Worm (Caenorhabditis elegans) whole organism, L4/young adult: ENCODE results near the gene gbb-1.

ENCODE experiments used
- W03F9.2 ChIP-seq: fragments of 150-350 bp; optimal IDR thresholded peaks from 2 replicates; lab custom pipeline; 2014; ENCODE audit warnings: missing biosample characterization, missing genetic modification characterization
- dao-5 ChIP-seq: sonication (generic microtip); optimal IDR thresholded peaks from 2 replicates; lab custom pipeline; 2016; ENCODE audit warnings: missing genotype, missing genetic modification characterization, moderate library complexity, missing compliant biosample characterization
- him-1 ChIP-seq: sonication (generic microtip); optimal IDR thresholded peaks from 2 replicates; lab custom pipeline; 2016; ENCODE audit warnings: missing genotype, missing genetic modification reagents, missing genetic modification characterization, missing compliant biosample characterization

DNA sequence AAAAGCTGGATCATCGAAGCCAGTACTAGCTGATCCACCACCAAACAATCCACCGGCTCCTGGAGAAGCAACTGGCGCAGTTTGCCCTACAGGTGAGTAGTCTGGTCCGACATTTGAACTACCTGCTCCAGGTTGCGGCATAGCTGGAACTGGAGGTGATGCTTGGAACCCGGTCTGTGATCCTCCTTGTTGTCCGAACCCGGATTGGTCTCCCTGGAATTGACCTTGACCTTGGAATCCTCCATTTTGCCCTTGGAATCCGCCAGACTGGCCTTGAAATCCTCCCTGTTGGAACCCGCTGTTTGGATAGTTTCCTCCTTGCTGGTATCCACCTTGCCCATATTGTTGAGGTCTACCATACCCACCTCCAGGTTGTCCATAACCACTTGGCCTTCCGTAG, 11.8 kb upstream of the gbb-1 start:
- no peak for TF ChIP-seq W03F9.2 (tag; lab: Kevin White, UChicago)
- TF ChIP-seq dao-5 (tag; lab: Kevin White, UChicago) = no peak
- no peak for TF ChIP-seq him-1 (tag; lab: Kevin White, UChicago)
